Worm (Caenorhabditis elegans) whole organism, L2 larva: ENCODE measurements around the gene F42H10.6.

Source experiments
- C34F6.9 ChIP-seq: fragments of 150-350 bp; optimal IDR thresholded peaks from 2 replicates; lab custom pipeline; 2014; ENCODE audit warnings: missing biosample characterization, missing genetic modification characterization
- F13H6.1 ChIP-seq: sonication (generic microtip); optimal IDR thresholded peaks from 2 replicates; lab custom pipeline; 2016; ENCODE audit warnings: missing genetic modification characterization, missing compliant biosample characterization
- R02D3.7 ChIP-seq: fragments of 150-350 bp; optimal IDR thresholded peaks from 2 replicates; lab custom pipeline; 2014; ENCODE audit warnings: missing biosample characterization, missing genetic modification characterization
- ZK546.5 ChIP-seq: sonication (generic microtip); optimal IDR thresholded peaks from 2 replicates; lab custom pipeline; 2017; ENCODE audit warnings: missing biosample characterization, missing genetic modification characterization
- alr-1 ChIP-seq: fragments of 150-350 bp; optimal IDR thresholded peaks from 2 replicates; lab custom pipeline; 2014; ENCODE audit warnings: missing biosample characterization, missing genetic modification characterization
- aly-2 ChIP-seq: fragments of 150-350 bp; optimal IDR thresholded peaks from 2 replicates; lab custom pipeline; 2014; ENCODE audit warnings: missing biosample characterization, missing genetic modification characterization
- ama-1 ChIP-seq: fragments of 150-350 bp; optimal IDR thresholded peaks from 2 replicates; lab custom pipeline; 2018; ENCODE audit warnings: inconsistent platforms
- ceh-16 ChIP-seq: fragments of 150-350 bp; optimal IDR thresholded peaks from 2 replicates; lab custom pipeline; 2014; ENCODE audit warnings: missing biosample characterization, missing genetic modification characterization
- ceh-82 ChIP-seq: fragments of 150-350 bp; optimal IDR thresholded peaks from 2 replicates; lab custom pipeline; 2014; ENCODE audit warnings: missing biosample characterization, missing genetic modification characterization
- crh-2 ChIP-seq: sonication (generic microtip); optimal IDR thresholded peaks from 2 replicates; lab custom pipeline; 2017; ENCODE audit warnings: missing biosample characterization, missing genetic modification characterization
- dmd-4 ChIP-seq: sonication (generic microtip); optimal IDR thresholded peaks from 2 replicates; lab custom pipeline; 2017; ENCODE audit warnings: missing biosample characterization, missing genetic modification characterization
- elt-1 ChIP-seq: fragments of 150-350 bp; optimal IDR thresholded peaks from 2 replicates; lab custom pipeline; 2014; ENCODE audit warnings: missing biosample characterization, missing genetic modification characterization
- elt-3 ChIP-seq: sonication (generic microtip); optimal IDR thresholded peaks from 2 replicates; lab custom pipeline; 2017; ENCODE audit warnings: missing biosample characterization, missing genetic modification characterization
- fos-1 ChIP-seq: fragments of 150-350 bp; optimal IDR thresholded peaks from 2 replicates; lab custom pipeline; 2014; ENCODE audit warnings: missing biosample characterization, missing genetic modification characterization
- gmeb-1 ChIP-seq: fragments of 150-350 bp; optimal IDR thresholded peaks from 2 replicates; lab custom pipeline; 2014; ENCODE audit warnings: missing biosample characterization, missing genetic modification characterization
- lin-11 ChIP-seq: fragments of 150-350 bp; sonication (generic microtip); optimal IDR thresholded peaks from 2 replicates; lab custom pipeline; 2014; ENCODE audit warnings: missing biosample characterization, missing genetic modification characterization, inconsistent platforms, mixed read lengths
- lin-13 ChIP-seq: fragments of 150-350 bp; optimal IDR thresholded peaks from 2 replicates; lab custom pipeline; 2014; ENCODE audit warnings: missing biosample characterization, missing genetic modification reagents, missing genetic modification characterization
- lin-39 ChIP-seq: fragments of 150-350 bp; optimal IDR thresholded peaks from 2 replicates; lab custom pipeline; 2014; ENCODE audit warnings: missing biosample characterization, missing genetic modification reagents, missing genetic modification characterization
- lsy-2 ChIP-seq, 2 experiments: fragments of 150-350 bp in 1 of 2; sonication (generic microtip) in 1 of 2; optimal IDR thresholded peaks; 2 replicates each; lab custom pipeline; 2014 to 2017; ENCODE audit warnings: missing biosample characterization in 2 of 2, missing genetic modification characterization in 2 of 2
- mab-5 ChIP-seq: fragments of 150-350 bp; optimal IDR thresholded peaks from 2 replicates; lab custom pipeline; 2014; ENCODE audit warnings: missing biosample characterization, missing genetic modification characterization
- mbf-1 ChIP-seq: sonication (generic microtip); optimal IDR thresholded peaks from 2 replicates; lab custom pipeline; 2017; ENCODE audit warnings: missing biosample characterization, missing genetic modification characterization
- mdl-1 ChIP-seq, 2 experiments: fragments of 150-350 bp in 1 of 2; sonication (generic microtip) in 1 of 2; optimal IDR thresholded peaks; 2 replicates each; lab custom pipeline; 2017; ENCODE audit warnings: missing biosample characterization in 2 of 2, missing genetic modification characterization in 2 of 2
- nhr-11 ChIP-seq: fragments of 150-350 bp; optimal IDR thresholded peaks from 2 replicates; lab custom pipeline; 2014; ENCODE audit warnings: missing biosample characterization, missing genetic modification characterization
- nhr-12 ChIP-seq: fragments of 150-350 bp; optimal IDR thresholded peaks from 2 replicates; lab custom pipeline; 2014; ENCODE audit warnings: missing biosample characterization, missing genetic modification characterization
- nhr-129 ChIP-seq: fragments of 150-350 bp; optimal IDR thresholded peaks from 2 replicates; lab custom pipeline; 2014; ENCODE audit warnings: missing biosample characterization, missing genetic modification characterization
- nhr-21 ChIP-seq: fragments of 150-350 bp; optimal IDR thresholded peaks from 2 replicates; lab custom pipeline; 2014; ENCODE audit warnings: missing biosample characterization, missing genetic modification characterization
- nhr-23 ChIP-seq: fragments of 150-350 bp; optimal IDR thresholded peaks from 2 replicates; lab custom pipeline; 2014; ENCODE audit warnings: missing biosample characterization, missing genetic modification reagents, missing genetic modification characterization
- nhr-237 ChIP-seq: fragments of 150-350 bp; optimal IDR thresholded peaks from 2 replicates; lab custom pipeline; 2014; ENCODE audit warnings: missing biosample characterization, missing genetic modification characterization
- nhr-25 ChIP-seq: fragments of 150-350 bp; sonication (generic microtip); optimal IDR thresholded peaks from 3 replicates; lab custom pipeline; 2014; ENCODE audit warnings: missing biosample characterization, missing genetic modification characterization
- nhr-6 ChIP-seq: fragments of 150-350 bp; optimal IDR thresholded peaks from 2 replicates; lab custom pipeline; 2014; ENCODE audit warnings: missing biosample characterization, missing genetic modification characterization
- nhr-77 ChIP-seq: fragments of 150-350 bp; optimal IDR thresholded peaks from 2 replicates; lab custom pipeline; 2014; ENCODE audit warnings: missing biosample characterization, missing genetic modification characterization
- peb-1 ChIP-seq: fragments of 150-350 bp; optimal IDR thresholded peaks from 2 replicates; lab custom pipeline; 2014; ENCODE audit warnings: missing biosample characterization, missing genetic modification characterization
- sem-4 ChIP-seq: fragments of 150-350 bp; optimal IDR thresholded peaks from 2 replicates; lab custom pipeline; 2014; ENCODE audit warnings: missing biosample characterization, missing genetic modification reagents, missing genetic modification characterization
- skn-1 ChIP-seq: sonication (generic microtip); optimal IDR thresholded peaks from 2 replicates; lab custom pipeline; 2017; ENCODE audit warnings: missing biosample characterization, missing genetic modification characterization
- sma-3 ChIP-seq: sonication (generic microtip); optimal IDR thresholded peaks from 2 replicates; lab custom pipeline; 2016; ENCODE audit warnings: missing genetic modification reagents, missing genetic modification characterization, missing compliant biosample characterization
- sma-9 ChIP-seq, 2 experiments: fragments of 150-350 bp in 1 of 2; sonication (generic microtip) in 1 of 2; optimal IDR thresholded peaks; 2 replicates each; lab custom pipeline; 2014 to 2016; ENCODE audit warnings: missing genetic modification characterization in 2 of 2, mild to moderate bottlenecking in 1 of 2, missing biosample characterization in 1 of 2, missing compliant biosample characterization in 1 of 2, missing genetic modification reagents in 1 of 2, moderate library complexity in 1 of 2
- snpc-4 ChIP-seq: fragments of 150-350 bp; optimal IDR thresholded peaks from 2 replicates; lab custom pipeline; 2014; ENCODE audit warnings: missing biosample characterization, missing genetic modification characterization
- unc-39 ChIP-seq: fragments of 150-350 bp; optimal IDR thresholded peaks from 2 replicates; lab custom pipeline; 2014; ENCODE audit warnings: missing biosample characterization, missing genetic modification characterization
- unc-55 ChIP-seq: fragments of 150-350 bp; sonication (generic microtip); optimal IDR thresholded peaks from 3 replicates; lab custom pipeline; 2014; ENCODE audit warnings: missing biosample characterization, missing genetic modification reagents, missing genetic modification characterization
- unc-62 ChIP-seq: fragments of 150-350 bp; optimal IDR thresholded peaks from 2 replicates; lab custom pipeline; 2014; ENCODE audit warnings: missing biosample characterization, missing genetic modification reagents, missing genetic modification characterization
- zag-1 ChIP-seq: fragments of 150-350 bp; optimal IDR thresholded peaks from 2 replicates; lab custom pipeline; 2014; ENCODE audit warnings: missing biosample characterization, missing genetic modification characterization
- ztf-1 ChIP-seq: fragments of 200-800 bp; sonication (Bioruptor generic); conservative IDR thresholded peaks from 2 replicates; pipeline ENCODE4 v1.3.6; 2022; ENCODE audit warnings: missing genetic modification characterization, missing compliant biosample characterization
- ztf-11 ChIP-seq: sonication (generic microtip); optimal IDR thresholded peaks from 2 replicates; lab custom pipeline; 2017; ENCODE audit warnings: missing biosample characterization, missing genetic modification characterization
- ztf-4 ChIP-seq: fragments of 150-350 bp; optimal IDR thresholded peaks from 2 replicates; lab custom pipeline; 2014; ENCODE audit warnings: missing biosample characterization, missing genetic modification characterization

The F42H10.6 gene

ce11 chrIII:8461410-8461809 is 18.8 kb downstream of the F42H10.6 start:
- TF ChIP-seq sem-4 (tag; lab: Kevin White, UChicago) (no peak), gmeb-1 (tag; lab: Kevin White, UChicago) (no peak), lsy-2 (tag; optimal IDR thresholded peaks at IDR 0.05; lab: Kevin White, UChicago) (peak in 1 of 2 experiments; percentile 88), zag-1 (tag; lab: Kevin White, UChicago) (no peak), mdl-1 (tag; optimal IDR thresholded peaks at IDR 0.05; lab: Kevin White, UChicago) (no peak), nhr-237 (no peak), mbf-1 (no peak), ceh-82 (no peak), dmd-4 (tag; lab: Kevin White, UChicago) (no peak)

ce11 chrIII:8457605-8458004 is 22.6 kb downstream of the F42H10.6 start:
- TF ChIP-seq nhr-6 (tag; lab: Kevin White, UChicago) (no peak), ztf-1 (no peak), ceh-16 (tag; lab: Kevin White, UChicago) (no peak), C34F6.9 (tag; lab: Kevin White, UChicago) (no peak), crh-2 (tag; lab: Kevin White, UChicago) (no peak), ztf-11 (tag; lab: Kevin White, UChicago) (no peak), nhr-77 (tag; lab: Kevin White, UChicago) (no peak), elt-1 (tag; lab: Kevin White, UChicago) (no peak)

ce11 chrIII:8451181-8451580 is 29.1 kb downstream of the F42H10.6 start:
- TF ChIP-seq lin-39 (tag; lab: Kevin White, UChicago) (no peak), unc-55 (GFP tag; lab: Kevin White, UChicago) (peak; percentile 8), elt-3 (no peak)

- TF ChIP-seq alr-1 (tag; lab: Kevin White, UChicago): no peak
- TF ChIP-seq mab-5 (tag; lab: Kevin White, UChicago): no peak
- no peak for TF ChIP-seq C34F6.9 (tag; lab: Kevin White, UChicago)
- no peak for TF ChIP-seq lin-13 (GFP tag; lab: Kevin White, UChicago)
- no peak for TF ChIP-seq ceh-16 (tag; lab: Kevin White, UChicago)
- no peak for TF ChIP-seq ceh-82
- no peak for TF ChIP-seq elt-1 (tag; lab: Kevin White, UChicago)
- TF ChIP-seq nhr-129: peak; percentile 24
- TF ChIP-seq nhr-25 (tag; lab: Kevin White, UChicago): no peak
- TF ChIP-seq ama-1: peak; percentile 73
Measured at ce11 chrIII:8450494-8450893, 29.8 kb downstream of the F42H10.6 start.

- no peak for TF ChIP-seq nhr-21 (tag; lab: Kevin White, UChicago)
- peak in 1 of 2 experiments; percentile 67 for TF ChIP-seq lsy-2 (tag; optimal IDR thresholded peaks at IDR 0.05; lab: Kevin White, UChicago)
- no peak for TF ChIP-seq nhr-6 (tag; lab: Kevin White, UChicago)
- no peak for TF ChIP-seq lin-39 (tag; lab: Kevin White, UChicago)
- peak; percentile 39 for TF ChIP-seq C34F6.9 (tag; lab: Kevin White, UChicago)
- no peak for TF ChIP-seq ZK546.5 (tag; lab: Kevin White, UChicago)
- TF ChIP-seq unc-39 (tag; lab: Kevin White, UChicago): no peak
- no peak for TF ChIP-seq dmd-4 (tag; lab: Kevin White, UChicago)
- no peak for TF ChIP-seq lin-11
- peak; percentile 39 for TF ChIP-seq sem-4 (tag; lab: Kevin White, UChicago)
- no peak for TF ChIP-seq ztf-11 (tag; lab: Kevin White, UChicago)
- TF ChIP-seq nhr-12 (tag; lab: Kevin White, UChicago): peak; percentile 25
- TF ChIP-seq lin-13 (GFP tag; lab: Kevin White, UChicago): peak; percentile 33
- peak; percentile 45 for TF ChIP-seq crh-2 (tag; lab: Kevin White, UChicago)
- no peak for TF ChIP-seq mab-5 (tag; lab: Kevin White, UChicago)
- TF ChIP-seq F13H6.1 (tag; lab: Kevin White, UChicago): no peak
- TF ChIP-seq sma-9 (GFP tag; optimal IDR thresholded peaks at IDR 0.05; lab: Kevin White, UChicago): no peak
- no peak for TF ChIP-seq sma-9 (tag; optimal IDR thresholded peaks at IDR 0.05; lab: Kevin White, UChicago)
- TF ChIP-seq peb-1: no peak
- no peak for TF ChIP-seq snpc-4 (tag; lab: Kevin White, UChicago)
- TF ChIP-seq nhr-23: no peak
- TF ChIP-seq ztf-4 (tag; lab: Kevin White, UChicago): peak; percentile 74
- TF ChIP-seq mbf-1: no peak
- TF ChIP-seq nhr-11 (tag; lab: Kevin White, UChicago): no peak
- TF ChIP-seq sma-3 (GFP tag; lab: Kevin White, UChicago): no peak
- TF ChIP-seq alr-1 (tag; lab: Kevin White, UChicago): no peak
- TF ChIP-seq nhr-129: no peak
- TF ChIP-seq elt-1 (tag; lab: Kevin White, UChicago): no peak
- no peak for TF ChIP-seq R02D3.7
- TF ChIP-seq aly-2 (tag; lab: Kevin White, UChicago): no peak
- TF ChIP-seq unc-55 (GFP tag; lab: Kevin White, UChicago): no peak
- no peak for TF ChIP-seq zag-1 (tag; lab: Kevin White, UChicago)
- no peak for TF ChIP-seq unc-62
- TF ChIP-seq skn-1 (tag; lab: Kevin White, UChicago): peak; percentile 53
- TF ChIP-seq fos-1 (tag; lab: Kevin White, UChicago): no peak
Measured at ce11 chrIII:8449160-8449807, 31.0 kb downstream of the F42H10.6 start, which contains the start of gene mrpl-32. Gene mrpl-32 (plus strand): TSS chrIII:8449757.
